Fruit fly (Drosophila melanogaster) whole organism, pupa: ENCODE results near the gene CG42824.

Experiments
- CG13204 ChIP-seq: fragments of 200-800 bp; sonication (Bioruptor generic); optimal IDR thresholded peaks from 2 replicates; lab custom pipeline; 2018; ENCODE audit warnings: missing biosample characterization, mild to moderate bottlenecking, missing genetic modification characterization, moderate library complexity
- CG15710 ChIP-seq: fragments of 200-800 bp; sonication (Bioruptor generic); optimal IDR thresholded peaks from 2 replicates; lab custom pipeline; 2018; ENCODE audit warnings: missing biosample characterization, mild to moderate bottlenecking, missing genetic modification characterization, moderate library complexity
- CG4496 ChIP-seq: fragments of 200-800 bp; sonication (Bioruptor generic); IDR thresholded peaks from 3 replicates; pipeline ENCODE4 v1.3.6; 2022; ENCODE audit warnings: missing biosample characterization, missing genetic modification characterization
- CG9948 ChIP-seq: fragments of 200-800 bp; sonication (Bioruptor generic); optimal IDR thresholded peaks from 2 replicates; lab custom pipeline; 2018; ENCODE audit warnings: missing biosample characterization, mild to moderate bottlenecking, missing genetic modification characterization, moderate library complexity
- EcR ChIP-seq: fragments of 200-800 bp; sonication (Bioruptor generic); optimal IDR thresholded peaks from 3 replicates; lab custom pipeline; 2019; ENCODE audit warnings: missing biosample characterization, missing genetic modification characterization, mild to moderate bottlenecking, moderate library complexity, missing genetic modification reagents
- Pif1B ChIP-seq: fragments of 200-800 bp; sonication (Bioruptor generic); optimal IDR thresholded peaks from 3 replicates; lab custom pipeline; 2016; ENCODE audit warnings: missing biosample characterization, missing genetic modification characterization
- gl ChIP-seq: fragments of 200-800 bp; sonication (Bioruptor generic); optimal IDR thresholded peaks from 2 replicates; lab custom pipeline; 2018; ENCODE audit warnings: missing biosample characterization, mild to moderate bottlenecking, missing genetic modification characterization
- rn ChIP-seq: fragments of 200-800 bp; sonication (Bioruptor generic); IDR thresholded peaks from 2 replicates; pipeline ENCODE4 v1.3.6; 2022; ENCODE audit warnings: missing biosample characterization, missing genetic modification characterization

DNA sequence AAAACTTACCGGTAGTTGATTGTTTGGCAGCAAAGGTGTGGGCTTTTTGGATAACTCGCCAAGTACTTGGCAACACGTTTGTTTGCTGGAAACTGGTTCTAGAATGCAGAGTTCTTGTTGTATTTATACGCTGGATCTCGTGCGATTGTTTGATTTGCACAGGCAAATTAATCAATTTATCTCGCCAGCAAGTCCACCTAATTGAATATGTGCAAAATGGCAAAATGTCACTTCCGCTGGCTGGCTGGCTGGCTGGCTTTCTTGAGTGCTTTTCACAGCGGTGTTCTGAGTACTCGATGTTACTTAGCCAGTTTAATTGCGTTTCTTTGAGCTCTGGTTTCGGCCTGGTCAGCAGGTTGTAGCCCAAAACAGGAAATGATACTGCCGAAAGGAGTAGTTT is 42.4 kb upstream of the CG42824 start, which contains the start of gene Eh:
- TF ChIP-seq Pif1B (GFP tag; lab: Kevin White, UChicago) (no peak), CG13204 (GFP tag; lab: Kevin White, UChicago) (no peak), gl (no peak), CG4496 (GFP tag; lab: Robert Waterston, UW) (no peak), EcR (GFP tag; lab: Kevin White, UChicago) (no peak), CG15710 (no peak), rn (GFP tag; lab: Robert Waterston, UW) (no peak), CG9948 (no peak)
